Worm (Caenorhabditis elegans): ENCODE data around the gene F18C5.5.

ce11 chrII:6581236-6581635, 14.7 kb upstream of the F18C5.5 start, which contains the start of gene C56C10.6:
- TF ChIP-seq flt-1 (GFP tag; IDR thresholded peaks at IDR 0.05) = no peak
- no peak for TF ChIP-seq tra-4 (tag; optimal IDR thresholded peaks at IDR 0.05)
- TF ChIP-seq ama-1 (optimal IDR thresholded peaks at IDR 0.05) = no peak
- no peak for TF ChIP-seq tbx-37 (GFP tag; conservative IDR thresholded peaks at IDR 0.05)
- TF ChIP-seq hmbx-1 (tag; optimal IDR thresholded peaks at IDR 0.05) = no peak
- TF ChIP-seq B0310.2 (tag; optimal IDR thresholded peaks at IDR 0.05) = no peak
- TF ChIP-seq ceh-36 (tag; optimal IDR thresholded peaks at IDR 0.05) = no peak
- no peak for TF ChIP-seq ceh-13 (GFP tag; optimal IDR thresholded peaks at IDR 0.05)
- no peak for TF ChIP-seq F13C5.2 (tag; optimal IDR thresholded peaks at IDR 0.05)
- TF ChIP-seq aly-1 (tag; optimal IDR thresholded peaks at IDR 0.05) = no peak
